Worm (Caenorhabditis elegans): ENCODE results near the gene tpa-1.

DNA sequence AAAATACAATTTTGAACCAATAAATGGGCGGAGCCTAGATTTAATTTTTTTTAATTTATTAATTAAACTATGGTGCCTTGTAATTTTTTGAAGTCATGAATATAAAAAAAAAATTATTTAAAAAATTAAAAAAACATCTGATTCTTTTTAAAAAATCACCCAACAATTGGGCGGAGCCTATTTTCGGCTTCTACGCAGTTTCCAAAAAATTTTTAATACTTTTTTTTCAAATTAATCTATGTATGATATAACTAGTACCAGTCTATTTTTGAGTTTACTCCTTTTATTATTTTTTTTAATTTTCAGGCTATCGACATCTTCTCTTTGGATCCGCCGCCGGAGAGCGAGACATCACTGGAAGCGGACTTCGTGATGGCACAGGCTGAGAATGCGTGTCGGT lies at the start of gene tpa-1:
- no peak for TF ChIP-seq bed-3 (GFP tag; optimal IDR thresholded peaks at IDR 0.05)
- no peak for TF ChIP-seq lsy-2 (tag; optimal IDR thresholded peaks at IDR 0.05)
- no peak for TF ChIP-seq nhr-237 (tag; optimal IDR thresholded peaks at IDR 0.05)
- TF ChIP-seq elt-3 (tag; optimal IDR thresholded peaks at IDR 0.05): no peak
- no peak for TF ChIP-seq ham-2 (GFP tag; optimal IDR thresholded peaks at IDR 0.05)
- TF ChIP-seq nhr-12 (tag; optimal IDR thresholded peaks at IDR 0.05): no peak

Data from whole organism, mixed stage, embryonic.